Worm (Caenorhabditis elegans): Measurements from ENCODE around the gene otpl-8.

otpl-8 gene

ce11 chrX:12294263-12294662 is 23.5 kb upstream of the otpl-8 start, which contains the start of gene W06D11.1:
Gene W06D11.1 (plus strand): TSS chrX:12294563.
- TF ChIP-seq sea-2 (GFP tag; optimal IDR thresholded peaks at IDR 0.05) (no peak), jun-1 (tag; optimal IDR thresholded peaks at IDR 0.05) (no peak), nhr-23 (tag; optimal IDR thresholded peaks at IDR 0.05) (no peak), snpc-4 (tag; optimal IDR thresholded peaks at IDR 0.05) (no peak), pqm-1 (tag; optimal IDR thresholded peaks at IDR 0.05) (no peak), nhr-11 (tag; optimal IDR thresholded peaks at IDR 0.05) (no peak), elt-1 (tag; optimal IDR thresholded peaks at IDR 0.05) (no peak), nhr-25 (tag; optimal IDR thresholded peaks at IDR 0.05) (no peak), ztf-4 (tag; optimal IDR thresholded peaks at IDR 0.05) (no peak), nhr-67 (tag; optimal IDR thresholded peaks at IDR 0.05) (no peak), elt-3 (tag; optimal IDR thresholded peaks at IDR 0.05) (no peak), lsy-12 (tag; optimal IDR thresholded peaks at IDR 0.05) (no peak), aly-2 (tag; optimal IDR thresholded peaks at IDR 0.05) (no peak)

ce11 chrX:12290539-12290938 is 19.8 kb upstream of the otpl-8 start, which contains the start of gene C04B4.4:
Gene C04B4.4 (plus strand): TSS chrX:12290839.
- TF ChIP-seq nfya-1 (tag; optimal IDR thresholded peaks at IDR 0.05; ENCODE audit: insufficient read depth), result no peak
- TF ChIP-seq ZK546.5 (tag; optimal IDR thresholded peaks at IDR 0.05), result no peak
- no peak for TF ChIP-seq egl-27 (tag; optimal IDR thresholded peaks at IDR 0.05)
- no peak for TF ChIP-seq hmg-11 (tag; optimal IDR thresholded peaks at IDR 0.05)
- TF ChIP-seq elt-2 (tag; optimal IDR thresholded peaks at IDR 0.05), result no peak
- TF ChIP-seq ceh-28 (tag; optimal IDR thresholded peaks at IDR 0.05), result no peak
- TF ChIP-seq aly-2 (tag; optimal IDR thresholded peaks at IDR 0.05), result no peak
- TF ChIP-seq sea-2 (GFP tag; optimal IDR thresholded peaks at IDR 0.05), result no peak
- no peak for TF ChIP-seq daf-12 (tag; optimal IDR thresholded peaks at IDR 0.05)
- TF ChIP-seq R02D3.7 (tag; optimal IDR thresholded peaks at IDR 0.05), result no peak
- TF ChIP-seq nhr-11 (tag; optimal IDR thresholded peaks at IDR 0.05), result no peak
- TF ChIP-seq unc-62 (GFP tag; optimal IDR thresholded peaks at IDR 0.05), result no peak
- no peak for TF ChIP-seq ceh-9 (tag; optimal IDR thresholded peaks at IDR 0.05)
- TF ChIP-seq fos-1 (tag; optimal IDR thresholded peaks at IDR 0.05), result no peak
- no peak for TF ChIP-seq jun-1 (tag; optimal IDR thresholded peaks at IDR 0.05)

- TF ChIP-seq lsy-12 (tag; optimal IDR thresholded peaks at IDR 0.05) (no peak), skn-1 (tag; optimal IDR thresholded peaks at IDR 0.05) (no peak), ceh-82 (tag; optimal IDR thresholded peaks at IDR 0.05) (no peak), daf-12 (tag; optimal IDR thresholded peaks at IDR 0.05) (no peak)
Observed at ce11 chrX:12288254-12288653, 17.5 kb upstream of the otpl-8 start, which contains the start of gene C04B4.5. Gene C04B4.5 (minus strand): TSS chrX:12288354.

- TF ChIP-seq ama-1 (optimal IDR thresholded peaks at IDR 0.05) (no peak), nhr-23 (tag; optimal IDR thresholded peaks at IDR 0.05) (no peak), pha-4 (tag; optimal IDR thresholded peaks at IDR 0.05) (no peak), ZK546.5 (tag; optimal IDR thresholded peaks at IDR 0.05) (no peak), nhr-11 (tag; optimal IDR thresholded peaks at IDR 0.05) (no peak), snpc-4 (tag; optimal IDR thresholded peaks at IDR 0.05) (no peak), unc-39 (tag; optimal IDR thresholded peaks at IDR 0.05) (no peak), aly-2 (tag; optimal IDR thresholded peaks at IDR 0.05) (no peak), fkh-10 (GFP tag; optimal IDR thresholded peaks at IDR 0.05) (no peak), nhr-25 (tag; optimal IDR thresholded peaks at IDR 0.05) (no peak), zag-1 (tag; optimal IDR thresholded peaks at IDR 0.05) (no peak), egl-5 (tag; optimal IDR thresholded peaks at IDR 0.05) (no peak), tbx-2 (tag; optimal IDR thresholded peaks at IDR 0.05) (no peak), elt-1 (tag; optimal IDR thresholded peaks at IDR 0.05) (no peak), skn-1 (tag; optimal IDR thresholded peaks at IDR 0.05) (no peak), ceh-9 (tag; optimal IDR thresholded peaks at IDR 0.05) (no peak), nhr-77 (tag; optimal IDR thresholded peaks at IDR 0.05) (no peak), egl-27 (tag; optimal IDR thresholded peaks at IDR 0.05) (no peak), hmg-11 (tag; optimal IDR thresholded peaks at IDR 0.05) (no peak)
Observed at ce11 chrX:12285496-12285895, 14.8 kb upstream of the otpl-8 start, which contains the start of gene lips-2. Gene lips-2 (plus strand): TSS chrX:12285796.

ce11 chrX:12284161-12284560 is 13.4 kb upstream of the otpl-8 start:
- TF ChIP-seq pha-4 (tag; optimal IDR thresholded peaks at IDR 0.05) (no peak), daf-12 (tag; optimal IDR thresholded peaks at IDR 0.05) (no peak), unc-39 (tag; optimal IDR thresholded peaks at IDR 0.05) (no peak), mdl-1 (tag; optimal IDR thresholded peaks at IDR 0.05) (no peak), nhr-25 (tag; optimal IDR thresholded peaks at IDR 0.05) (no peak), pqm-1 (tag; optimal IDR thresholded peaks at IDR 0.05) (no peak)

Measured in whole organism, L3 larva.